Worm (Caenorhabditis elegans): Measurements from ENCODE around the gene frpr-11.

frpr-11 gene

DNA sequence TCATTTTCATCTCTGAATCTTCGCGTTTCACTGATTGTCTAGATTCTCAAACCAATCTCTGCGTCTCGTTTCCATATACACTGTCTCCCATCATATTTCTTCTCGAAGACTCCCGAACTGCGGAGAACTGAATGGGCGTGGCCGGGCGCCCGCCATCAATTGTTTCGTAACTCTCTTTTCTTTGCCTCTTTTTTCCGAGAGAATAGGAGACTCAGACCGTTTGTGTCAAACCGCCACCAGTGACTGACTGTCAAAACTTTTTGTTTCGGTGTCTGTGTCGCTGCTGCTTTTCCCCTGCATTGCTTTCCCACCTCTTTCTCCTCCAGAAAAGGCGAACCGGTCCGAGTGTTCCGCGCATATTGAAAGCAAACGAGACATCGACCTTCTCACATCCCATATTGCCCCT is 29.2 kb downstream of the frpr-11 start, which contains the start of gene unc-23 (continued):
- no peak for TF ChIP-seq nhr-41 (GFP tag; IDR thresholded peaks at IDR 0.05)
- TF ChIP-seq nhr-48 (tag; optimal IDR thresholded peaks at IDR 0.05) = peak; percentile 91
- no peak for TF ChIP-seq aly-2 (tag; optimal IDR thresholded peaks at IDR 0.05)
- no peak for TF ChIP-seq unc-130 (GFP tag; optimal IDR thresholded peaks at IDR 0.05)

DNA sequence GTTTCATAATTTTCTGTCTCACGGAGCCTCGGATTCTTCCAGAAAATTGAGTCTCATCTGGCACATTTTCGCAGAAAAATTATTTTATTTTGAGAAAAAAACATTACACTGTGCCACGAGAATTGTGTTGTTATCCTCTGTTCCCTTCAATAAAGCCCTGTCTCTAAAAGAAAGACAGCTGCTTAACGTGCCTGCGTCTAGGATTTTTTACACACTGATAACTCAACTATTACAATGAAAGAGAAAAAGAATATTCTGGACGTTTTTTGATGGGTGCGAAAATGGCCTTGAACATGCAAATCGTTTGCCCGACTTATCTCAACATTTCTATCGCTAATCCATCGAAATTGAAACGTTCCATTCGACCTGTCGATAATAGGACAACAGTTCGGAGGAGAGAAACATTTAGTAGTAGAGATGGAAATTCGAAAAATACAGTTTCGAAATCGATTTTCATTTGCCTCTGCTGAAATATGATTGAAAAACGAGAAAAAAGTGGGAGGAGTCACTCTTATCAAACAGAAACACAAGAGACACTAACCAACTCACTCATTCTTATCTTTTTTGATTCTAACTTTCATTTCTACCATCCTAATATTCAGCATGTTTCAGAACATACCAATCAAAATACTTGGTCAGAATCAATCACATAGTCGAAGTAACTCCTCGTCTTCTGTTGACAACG is 29.9 kb downstream of the frpr-11 start:
- peak in 1 of 2 experiments; percentile 32 for TF ChIP-seq lsy-2 (tag; optimal IDR thresholded peaks at IDR 0.05)
- TF ChIP-seq nhr-237 (tag; optimal IDR thresholded peaks at IDR 0.05) = no peak
- no peak for TF ChIP-seq snpc-1.2 (GFP tag; IDR thresholded peaks at IDR 0.05)
- TF ChIP-seq rbr-2 (tag; optimal IDR thresholded peaks at IDR 0.05) = no peak
- peak in 1 of 2 experiments; percentile 16 for TF ChIP-seq mdl-1 (tag; optimal IDR thresholded peaks at IDR 0.05)
- peak in 1 of 2 experiments; percentile 96 for TF ChIP-seq unc-62 (GFP tag; optimal IDR thresholded peaks at IDR 0.05 in 1 of 2)
- no peak for TF ChIP-seq unc-62 (tag; optimal IDR thresholded peaks at IDR 0.05)
- TF ChIP-seq nhr-48 (tag; optimal IDR thresholded peaks at IDR 0.05) = no peak
- peak; percentile 23 for TF ChIP-seq mxl-3 (GFP tag; optimal IDR thresholded peaks at IDR 0.05)
- peak; percentile 6 for TF ChIP-seq mep-1 (tag; optimal IDR thresholded peaks at IDR 0.05)
- TF ChIP-seq T26A8.4 (GFP tag; IDR thresholded peaks at IDR 0.05) = no peak
- TF ChIP-seq saeg-2 (GFP tag; IDR thresholded peaks at IDR 0.05) = no peak
- no peak for TF ChIP-seq nhr-41 (GFP tag; IDR thresholded peaks at IDR 0.05)
- no peak for TF ChIP-seq zag-1 (tag; optimal IDR thresholded peaks at IDR 0.05)
- TF ChIP-seq unc-39 (tag; optimal IDR thresholded peaks at IDR 0.05) = no peak
- no peak for TF ChIP-seq set-16 (GFP tag; IDR thresholded peaks at IDR 0.05)
- no peak for TF ChIP-seq dmd-9 (GFP tag; IDR thresholded peaks at IDR 0.05)
- no peak for TF ChIP-seq lir-3 (tag; optimal IDR thresholded peaks at IDR 0.05)
- TF ChIP-seq F37D6.2 (tag; optimal IDR thresholded peaks at IDR 0.05) = no peak
- peak; percentile 22 for TF ChIP-seq hlh-30 (tag; optimal IDR thresholded peaks at IDR 0.05; ENCODE audit: insufficient read depth)
- no peak for TF ChIP-seq lin-1 (GFP tag; IDR thresholded peaks at IDR 0.05)
- no peak for TF ChIP-seq R02D3.7 (tag; optimal IDR thresholded peaks at IDR 0.05)
- no peak for TF ChIP-seq snpc-4 (tag; optimal IDR thresholded peaks at IDR 0.05)
- no peak for TF ChIP-seq lin-13 (GFP tag; optimal IDR thresholded peaks at IDR 0.05)
- TF ChIP-seq nhr-11 (tag; optimal IDR thresholded peaks at IDR 0.05) = peak; percentile 33
- no peak for TF ChIP-seq tag-97 (GFP tag; IDR thresholded peaks at IDR 0.05)
- no peak for TF ChIP-seq lin-29 (GFP tag; IDR thresholded peaks at IDR 0.05)
- TF ChIP-seq ctbp-1 (GFP tag; IDR thresholded peaks at IDR 0.05) = no peak
- TF ChIP-seq T20F7.1 (GFP tag; optimal IDR thresholded peaks at IDR 0.05) = no peak
- TF ChIP-seq unc-130 (GFP tag; optimal IDR thresholded peaks at IDR 0.05) = no peak
- 0 out of 2 replicates have a peak, but pooled peaks have one; percentile 34 for TF ChIP-seq Y48G9A.11 (GFP tag; IDR thresholded peaks at IDR 0.05)
- no peak for TF ChIP-seq ceh-82 (tag; optimal IDR thresholded peaks at IDR 0.05)
- no peak for TF ChIP-seq aha-1 (tag)
- no peak for TF ChIP-seq mxl-2 (GFP tag; conservative IDR thresholded peaks at IDR 0.05)
- no peak for TF ChIP-seq ceh-62 (tag; optimal IDR thresholded peaks at IDR 0.05)
- TF ChIP-seq daf-12 (tag; optimal IDR thresholded peaks at IDR 0.05) = no peak
- no peak for TF ChIP-seq fos-1 (tag; optimal IDR thresholded peaks at IDR 0.05)
- no peak for TF ChIP-seq lim-7 (GFP tag; IDR thresholded peaks at IDR 0.05)
- no peak for TF ChIP-seq Y75B8A.6 (GFP tag; IDR thresholded peaks at IDR 0.05)
- no peak for TF ChIP-seq zfp-3 (GFP tag; conservative IDR thresholded peaks at IDR 0.05)
- TF ChIP-seq jun-1 (tag; optimal IDR thresholded peaks at IDR 0.05) = no peak
- no peak for TF ChIP-seq ceh-28 (tag; optimal IDR thresholded peaks at IDR 0.05)
- TF ChIP-seq spr-1 (tag; optimal IDR thresholded peaks at IDR 0.05) = no peak
- peak; percentile 8 for TF ChIP-seq ama-1 (optimal IDR thresholded peaks at IDR 0.05)
- no peak for TF ChIP-seq egl-27 (tag; optimal IDR thresholded peaks at IDR 0.05)
- TF ChIP-seq nhr-28 (tag; optimal IDR thresholded peaks at IDR 0.05) = peak; percentile 10
- TF ChIP-seq hmg-1.1 (GFP tag; IDR thresholded peaks at IDR 0.05) = no peak
- TF ChIP-seq vab-7 (GFP tag; IDR thresholded peaks at IDR 0.05) = no peak
- TF ChIP-seq dve-1 (tag; optimal IDR thresholded peaks at IDR 0.05; ENCODE audit: insufficient read depth) = peak; percentile 26

All from whole organism, L4 larva.